Fruit fly (Drosophila melanogaster) whole organism, embryonic: ENCODE data around the gene ash1.

Experiments
- Asciz ChIP-seq: fragments of 200-800 bp; sonication (Bioruptor generic); optimal IDR thresholded peaks from 2 replicates; lab custom pipeline; 2017; ENCODE audit warnings: missing biosample characterization, mild to moderate bottlenecking, missing genetic modification characterization, missing genetic modification reagents
- B-H2 ChIP-seq: fragments of 200-800 bp; sonication (Bioruptor generic); optimal IDR thresholded peaks from 2 replicates; lab custom pipeline; 2018; ENCODE audit warnings: missing biosample characterization, mild to moderate bottlenecking, missing genetic modification characterization
- CG10321 ChIP-seq: fragments of 200-800 bp; sonication (Bioruptor generic); IDR thresholded peaks from 2 replicates; pipeline ENCODE4 v1.3.6; 2022; ENCODE audit warnings: missing biosample characterization, missing genetic modification characterization
- CG10431 ChIP-seq: fragments of 200-800 bp; sonication (Bioruptor generic); optimal IDR thresholded peaks from 3 replicates; lab custom pipeline; 2018; ENCODE audit warnings: missing biosample characterization, mild to moderate bottlenecking, missing genetic modification characterization
- CG10543 ChIP-seq: fragments of 200-800 bp; sonication (Bioruptor generic); optimal IDR thresholded peaks from 3 replicates; lab custom pipeline; 2017; ENCODE audit warnings: missing biosample characterization, mild to moderate bottlenecking, missing genetic modification characterization, moderate library complexity
- CG11398 ChIP-seq: fragments of 200-800 bp; sonication (Bioruptor generic); optimal IDR thresholded peaks from 2 replicates; lab custom pipeline; 2016; ENCODE audit warnings: missing biosample characterization, missing genetic modification characterization
- CG12391 ChIP-seq: fragments of 200-800 bp; sonication (Bioruptor generic); optimal IDR thresholded peaks from 3 replicates; lab custom pipeline; 2018; ENCODE audit warnings: missing biosample characterization, mild to moderate bottlenecking, missing genetic modification characterization, moderate library complexity
- CG14710 ChIP-seq: fragments of 200-800 bp; sonication (Bioruptor generic); optimal IDR thresholded peaks from 3 replicates; lab custom pipeline; 2019; ENCODE audit warnings: missing biosample characterization, mild to moderate bottlenecking, missing genetic modification characterization, moderate library complexity
- CG15514 ChIP-seq: fragments of 200-800 bp; sonication (Bioruptor generic); optimal IDR thresholded peaks from 3 replicates; lab custom pipeline; 2017; ENCODE audit warnings: missing biosample characterization, missing genetic modification characterization, mild to moderate bottlenecking, moderate library complexity, missing genetic modification reagents
- CG17359 ChIP-seq: fragments of 200-800 bp; sonication (Bioruptor generic); optimal IDR thresholded peaks from 3 replicates; lab custom pipeline; 2018; ENCODE audit warnings: missing biosample characterization, mild to moderate bottlenecking, missing genetic modification characterization, moderate library complexity
- CG17361 ChIP-seq: fragments of 200-800 bp; sonication (Bioruptor generic); IDR thresholded peaks from 3 replicates; pipeline ENCODE4 v1.3.6; 2022; ENCODE audit warnings: missing biosample characterization, missing genetic modification characterization
- CG18011 ChIP-seq: fragments of 200-800 bp; sonication (Bioruptor generic); optimal IDR thresholded peaks from 2 replicates; lab custom pipeline; 2017; ENCODE audit warnings: missing biosample characterization, missing genetic modification characterization, mild to moderate bottlenecking, moderate library complexity, missing genotype
- CG2202 ChIP-seq: fragments of 200-800 bp; sonication (Bioruptor generic); optimal IDR thresholded peaks from 2 replicates; lab custom pipeline; 2018; ENCODE audit warnings: missing biosample characterization, mild to moderate bottlenecking, missing genetic modification characterization
- CG31441 ChIP-seq: fragments of 200-800 bp; sonication (Bioruptor generic); IDR thresholded peaks from 2 replicates; pipeline ENCODE4 v1.3.6; 2022; ENCODE audit warnings: missing biosample characterization, missing genetic modification characterization
- CG4617 ChIP-seq: fragments of 200-800 bp; sonication (Bioruptor generic); optimal IDR thresholded peaks from 3 replicates; lab custom pipeline; 2016; ENCODE audit warnings: missing biosample characterization, missing genetic modification characterization, borderline replicate concordance
- CG6175 ChIP-seq: fragments of 200-800 bp; sonication (Bioruptor generic); IDR thresholded peaks from 3 replicates; pipeline ENCODE4 v1.3.6; 2022; ENCODE audit warnings: missing biosample characterization, missing genetic modification characterization
- CG6254 ChIP-seq: fragments of 200-800 bp; sonication (Bioruptor generic); optimal IDR thresholded peaks from 3 replicates; lab custom pipeline; 2017; ENCODE audit warnings: mild to moderate bottlenecking, missing biosample characterization, missing genetic modification reagents, missing genetic modification characterization
- CG6791 ChIP-seq: fragments of 200-800 bp; sonication (Bioruptor generic); IDR thresholded peaks from 3 replicates; pipeline ENCODE4 v1.3.6; 2022; ENCODE audit warnings: missing biosample characterization, missing genetic modification characterization; ENCODE audit not compliant: partially characterized antibody
- CG6813 ChIP-seq: fragments of 200-800 bp; sonication (Bioruptor generic); optimal IDR thresholded peaks from 2 replicates; lab custom pipeline; 2017; ENCODE audit warnings: missing biosample characterization, missing genetic modification characterization, mild to moderate bottlenecking, moderate library complexity, missing genetic modification reagents
- CG8089 ChIP-seq: fragments of 200-800 bp; sonication (Bioruptor generic); optimal IDR thresholded peaks from 3 replicates; lab custom pipeline; 2016; ENCODE audit warnings: missing biosample characterization, missing genetic modification characterization
- CG8478 ChIP-seq: fragments of >200 bp; optimal IDR thresholded peaks from 2 replicates; lab custom pipeline; 2018
- CG9797 ChIP-seq: fragments of 200-800 bp; sonication (Bioruptor generic); optimal IDR thresholded peaks from 3 replicates; lab custom pipeline; 2018; ENCODE audit warnings: missing biosample characterization, mild to moderate bottlenecking, missing genetic modification characterization
- Dfd ChIP-seq, 2 experiments: fragments of >200 bp; optimal IDR thresholded peaks; 2 replicates each; lab custom pipeline; 2017; ENCODE audit warnings: missing biosample characterization in 2 of 2, missing genetic modification characterization in 2 of 2
- HLH4C ChIP-seq: fragments of 200-800 bp; sonication (Bioruptor generic); IDR thresholded peaks from 3 replicates; pipeline ENCODE4 v1.3.6; 2022; ENCODE audit warnings: missing biosample characterization, missing genetic modification characterization; ENCODE audit not compliant: partially characterized antibody
- Hey ChIP-seq: fragments of 200-800 bp; sonication (Bioruptor generic); optimal IDR thresholded peaks from 3 replicates; lab custom pipeline; 2018; ENCODE audit warnings: missing biosample characterization, mild to moderate bottlenecking, missing genetic modification characterization
- Jarid2 ChIP-seq: fragments of 200-800 bp; sonication (Bioruptor generic); optimal IDR thresholded peaks from 3 replicates; lab custom pipeline; 2017; ENCODE audit warnings: mild to moderate bottlenecking, missing biosample characterization, missing genetic modification reagents, missing genetic modification characterization
- Usf ChIP-seq: fragments of 200-800 bp; sonication (Bioruptor generic); optimal IDR thresholded peaks from 2 replicates; lab custom pipeline; 2017; ENCODE audit warnings: missing genotype, missing biosample characterization, missing genetic modification characterization
- Xrp1 ChIP-seq: fragments of 200-800 bp; sonication (Bioruptor generic); IDR thresholded peaks from 2 replicates; pipeline ENCODE4 v1.3.6; 2022; ENCODE audit warnings: missing biosample characterization, missing genetic modification characterization
- bowl ChIP-seq: fragments of 200-800 bp; sonication (Bioruptor generic); IDR thresholded peaks from 2 replicates; pipeline ENCODE4 v1.3.6; 2022; ENCODE audit warnings: missing biosample characterization, missing genetic modification characterization
- br ChIP-seq: fragments of >200 bp; optimal IDR thresholded peaks from 2 replicates; lab custom pipeline; 2017
- bsh ChIP-seq, 2 experiments: fragments of 200-800 bp; sonication (Bioruptor generic); optimal IDR thresholded peaks; 2 replicates each; lab custom pipeline; 2017 to 2018; ENCODE audit warnings: mild to moderate bottlenecking in 2 of 2, missing biosample characterization in 2 of 2, missing genetic modification characterization in 2 of 2, moderate library complexity in 1 of 2
- btn ChIP-seq: fragments of 200-800 bp; sonication (Bioruptor generic); optimal IDR thresholded peaks from 2 replicates; lab custom pipeline; 2016; ENCODE audit warnings: missing biosample characterization, missing genetic modification characterization
- corto ChIP-seq: fragments of 200-800 bp; sonication (Bioruptor generic); optimal IDR thresholded peaks from 2 replicates; lab custom pipeline; 2016; ENCODE audit warnings: missing biosample characterization, mild to moderate bottlenecking, missing genetic modification characterization, moderate library complexity
- dmrt11E ChIP-seq: fragments of 200-800 bp; sonication (Bioruptor generic); optimal IDR thresholded peaks from 3 replicates; lab custom pipeline; 2018; ENCODE audit warnings: missing biosample characterization, mild to moderate bottlenecking, missing genetic modification characterization, moderate library complexity
- ems ChIP-seq: fragments of 200-800 bp; sonication (Bioruptor generic); optimal IDR thresholded peaks from 3 replicates; lab custom pipeline; 2016; ENCODE audit warnings: missing biosample characterization, missing genetic modification characterization
- eve ChIP-seq, 2 experiments: fragments of >200 bp; optimal IDR thresholded peaks; 2 replicates each; lab custom pipeline; 2017; ENCODE audit warnings: missing biosample characterization in 2 of 2, missing genetic modification characterization in 2 of 2
- fd3F ChIP-seq: fragments of 200-800 bp; sonication (Bioruptor generic); optimal IDR thresholded peaks from 2 replicates; lab custom pipeline; 2018; ENCODE audit warnings: missing biosample characterization, mild to moderate bottlenecking, missing genetic modification characterization, moderate library complexity
- grau ChIP-seq: fragments of 200-800 bp; optimal IDR thresholded peaks from 3 replicates; lab custom pipeline; 2019; ENCODE audit warnings: missing biosample characterization, mild to moderate bottlenecking, missing genetic modification characterization, moderate library complexity
- gt ChIP-seq: fragments of 200-800 bp; sonication (Bioruptor generic); IDR thresholded peaks from 2 replicates; pipeline ENCODE4 v1.3.6; 2022; ENCODE audit warnings: missing biosample characterization, missing genetic modification characterization
- ham ChIP-seq: fragments of 200-800 bp; sonication (Bioruptor generic); IDR thresholded peaks from 2 replicates; pipeline ENCODE4 v1.3.6; 2022; ENCODE audit warnings: missing biosample characterization, missing genetic modification characterization
- ken ChIP-seq: fragments of 200-800 bp; sonication (Bioruptor generic); IDR thresholded peaks from 3 replicates; pipeline ENCODE4 v1.3.6; 2022; ENCODE audit warnings: missing biosample characterization, missing genetic modification characterization
- mirr ChIP-seq: fragments of 200-800 bp; sonication (Bioruptor generic); optimal IDR thresholded peaks from 3 replicates; lab custom pipeline; 2018; ENCODE audit warnings: missing biosample characterization, mild to moderate bottlenecking, missing genetic modification characterization
- oc ChIP-seq: fragments of 200-800 bp; sonication (Bioruptor generic); optimal IDR thresholded peaks from 2 replicates; lab custom pipeline; 2018; ENCODE audit warnings: missing biosample characterization, mild to moderate bottlenecking, missing genetic modification characterization, moderate library complexity
- sna ChIP-seq: fragments of 200-800 bp; sonication (Bioruptor generic); IDR thresholded peaks from 2 replicates; pipeline ENCODE4 v1.3.6; 2022; ENCODE audit warnings: missing biosample characterization, missing genetic modification characterization; ENCODE audit not compliant: partially characterized antibody
- sob ChIP-seq: fragments of 200-800 bp; sonication (Bioruptor generic); IDR thresholded peaks from 2 replicates; pipeline ENCODE4 v1.3.6; 2022; ENCODE audit warnings: missing biosample characterization, missing genetic modification characterization
- ssp ChIP-seq: fragments of 200-800 bp; sonication (Bioruptor generic); IDR thresholded peaks from 2 replicates; pipeline ENCODE4 v1.3.6; 2022; ENCODE audit warnings: missing biosample characterization, missing genetic modification characterization
- trem ChIP-seq: fragments of 200-800 bp; optimal IDR thresholded peaks from 3 replicates; lab custom pipeline; 2019; ENCODE audit warnings: missing biosample characterization, mild to moderate bottlenecking, missing genetic modification characterization, moderate library complexity
- trh ChIP-seq: fragments of 200-800 bp; sonication (Bioruptor generic); optimal IDR thresholded peaks from 2 replicates; lab custom pipeline; 2016; ENCODE audit warnings: missing biosample characterization, missing genetic modification characterization
- z ChIP-seq: fragments of 200-800 bp; sonication (Bioruptor generic); IDR thresholded peaks from 3 replicates; pipeline ENCODE4 v1.3.6; 2022; ENCODE audit warnings: missing biosample characterization, missing genetic modification characterization

Gene ash1

dm6 chr3L:19632766-19633632 lies 34.4 kb upstream of the ash1 start (continued):
- peak; percentile 95 for TF ChIP-seq grau
- peak; percentile 57 for TF ChIP-seq Usf (GFP tag; lab: Kevin White, UChicago)
- TF ChIP-seq ssp, result peak; percentile 29; the same call in 1 of the 2 replicates
- TF ChIP-seq mirr, result peak; percentile 59
- TF ChIP-seq Hey (tag; lab: Kevin White, UChicago), result no peak
- no peak for TF ChIP-seq btn (GFP tag; lab: Kevin White, UChicago)
- TF ChIP-seq CG6791, result no peak
- no peak for TF ChIP-seq Jarid2
- TF ChIP-seq CG10321 (GFP tag; lab: Robert Waterston, UW), result no peak
- peak; percentile 33 for TF ChIP-seq ems (GFP tag; lab: Kevin White, UChicago)
- TF ChIP-seq CG6813 (GFP tag; lab: Kevin White, UChicago), result peak; percentile 39
- TF ChIP-seq gt (GFP tag; lab: Robert Waterston, UW), result no peak
- TF ChIP-seq CG8478 (lab: Kevin White, UChicago), result no peak
- TF ChIP-seq CG11398 (GFP tag; lab: Kevin White, UChicago), result no peak
- TF ChIP-seq corto (GFP tag; lab: Kevin White, UChicago), result peak; percentile 53
- no peak for TF ChIP-seq CG6254
- TF ChIP-seq CG10431, result no peak
- peak; percentile 69 for TF ChIP-seq sob
- peak; percentile 17 for TF ChIP-seq oc
- no peak for TF ChIP-seq bowl
- TF ChIP-seq CG15514 (GFP tag; lab: Kevin White, UChicago), result peak; percentile 64
- peak; percentile 42 for TF ChIP-seq CG31441 (GFP tag; lab: Robert Waterston, UW)
- no peak for TF ChIP-seq trh
- no peak for TF ChIP-seq trem (tag; lab: Kevin White, UChicago)
- TF ChIP-seq CG17359 (tag; lab: Kevin White, UChicago), result peak; percentile 42
- no peak for TF ChIP-seq HLH4C (GFP tag; lab: Robert Waterston, UW)
- TF ChIP-seq CG14710 (tag; lab: Kevin White, UChicago), result no peak
- TF ChIP-seq Asciz (GFP tag; lab: Kevin White, UChicago), result no peak
- peak; percentile 65 for TF ChIP-seq CG9797
- TF ChIP-seq CG17361 (GFP tag; lab: Robert Waterston, UW), result peak; percentile 59
- 0 out of 3 replicates have a peak, but pooled peaks have one; percentile 8 for TF ChIP-seq ken (GFP tag; lab: Robert Waterston, UW)
- peak; percentile 32 for TF ChIP-seq CG18011 (GFP tag; lab: Kevin White, UChicago)
- no peak for TF ChIP-seq Dfd (GFP tag; optimal IDR thresholded peaks at IDR 0.05; lab: Kevin White, UChicago)
- peak in 1 of 2 experiments; percentile 66 for TF ChIP-seq eve (GFP tag; optimal IDR thresholded peaks at IDR 0.05; lab: Kevin White, UChicago)
- TF ChIP-seq CG6175 (GFP tag; lab: Robert Waterston, UW), result peak; percentile 64; the same call in 2 of the 3 replicates
- peak; percentile 62 for TF ChIP-seq fd3F (GFP tag; lab: Kevin White, UChicago)
- no peak for TF ChIP-seq br (lab: Kevin White, UChicago)
- TF ChIP-seq dmrt11E (tag; lab: Kevin White, UChicago), result no peak
- TF ChIP-seq CG12391, result peak; percentile 63
- TF ChIP-seq ham, result no peak
- TF ChIP-seq bsh (GFP tag; optimal IDR thresholded peaks at IDR 0.05; lab: Kevin White, UChicago), result peak in 1 of 2 experiments; percentile 16
- TF ChIP-seq B-H2, result peak; percentile 40
- TF ChIP-seq z, result no peak
- TF ChIP-seq CG2202 (tag; lab: Kevin White, UChicago), result no peak
- TF ChIP-seq CG10543, result peak; percentile 83
- peak; percentile 9 for TF ChIP-seq CG4617
- TF ChIP-seq sna (GFP tag; lab: Robert Waterston, UW), result no peak; the same call in 1 of the 2 replicates
- TF ChIP-seq CG8089 (GFP tag; lab: Kevin White, UChicago), result no peak
- peak; percentile 49; the same call in 1 of the 2 replicates for TF ChIP-seq Xrp1 (GFP tag; lab: Robert Waterston, UW)
